Worm (Caenorhabditis elegans): Measurements from ENCODE around the gene F15H10.7.
A peak's percentile ranks its signal among the peaks of the same experiment; 100 is the strongest.
"Not testable (repeated sequence)": the region's sequence is repeated elsewhere in the genome, so short reads cannot be mapped to it uniquely, and the experiment has no call there.

F15H10.7 gene

ce11 chrV:10406313-10406712 lies at the start of gene F15H10.7:
F15H10.7 (minus strand) TSS chrV:10406413.
- no peak for TF ChIP-seq sox-2 (GFP tag; IDR thresholded peaks at IDR 0.05)
- no peak for TF ChIP-seq hlh-13 (GFP tag; optimal IDR thresholded peaks at IDR 0.05)
- no peak for TF ChIP-seq ceh-31 (tag; optimal IDR thresholded peaks at IDR 0.05)

- TF ChIP-seq ceh-45 (GFP tag; IDR thresholded peaks at IDR 0.05) = no peak
- no peak for TF ChIP-seq lin-11 (tag; optimal IDR thresholded peaks at IDR 0.05)
- no peak for TF ChIP-seq pqm-1 (tag; optimal IDR thresholded peaks at IDR 0.05)
Observed at ce11 chrV:10453466-10453865, 47.3 kb upstream of the F15H10.7 start, which contains the start of gene Y32F6A.5. Y32F6A.5 (minus strand) TSS chrV:10453605.

- peak; percentile 73; the same call in 1 of the 2 replicates for TF ChIP-seq unc-3 (GFP tag; conservative IDR thresholded peaks at IDR 0.05)
- TF ChIP-seq unc-3 (tag; optimal IDR thresholded peaks at IDR 0.05) = not testable (repeated sequence)
- TF ChIP-seq ceh-45 (GFP tag; IDR thresholded peaks at IDR 0.05) = peak; percentile 66; the same call in 1 of the 2 replicates
Observed at ce11 chrV:10450355-10450754, 44.1 kb upstream of the F15H10.7 start.

ce11 chrV:10449302-10449701 lies 43.1 kb upstream of the F15H10.7 start:
- TF ChIP-seq ceh-45 (GFP tag; IDR thresholded peaks at IDR 0.05) (0 out of 2 replicates have a peak, but pooled peaks have one; percentile 20), unc-3 (GFP tag; conservative IDR thresholded peaks at IDR 0.05) (peak; percentile 56; the same call in 1 of the 2 replicates)
- not testable (repeated sequence) for TF ChIP-seq unc-3 (tag; optimal IDR thresholded peaks at IDR 0.05)

- TF ChIP-seq elt-2 (tag; optimal IDR thresholded peaks at IDR 0.05) (no peak), ceh-31 (tag; optimal IDR thresholded peaks at IDR 0.05) (peak; percentile 50), odd-2 (tag; optimal IDR thresholded peaks at IDR 0.05) (no peak), ceh-2 (tag; optimal IDR thresholded peaks at IDR 0.05) (peak; percentile 35), madf-2 (tag; optimal IDR thresholded peaks at IDR 0.05) (no peak), C08G9.2 (tag; optimal IDR thresholded peaks at IDR 0.05) (peak; percentile 37), tbx-7 (tag; optimal IDR thresholded peaks at IDR 0.05) (peak; percentile 41), nfya-1 (tag; optimal IDR thresholded peaks at IDR 0.05) (peak; percentile 17), npax-4 (tag; optimal IDR thresholded peaks at IDR 0.05) (no peak), zip-5 (tag; optimal IDR thresholded peaks at IDR 0.05) (peak; percentile 21), dve-1 (tag; optimal IDR thresholded peaks at IDR 0.05) (no peak), ceh-6 (GFP tag; optimal IDR thresholded peaks at IDR 0.05) (no peak), ets-4 (tag; optimal IDR thresholded peaks at IDR 0.05) (peak; percentile 3), hlh-30 (tag; optimal IDR thresholded peaks at IDR 0.05; ENCODE audit: insufficient read depth) (peak; percentile 88), unc-3 (GFP tag; conservative IDR thresholded peaks at IDR 0.05) (no peak), unc-3 (tag; optimal IDR thresholded peaks at IDR 0.05) (no peak), ceh-19 (GFP tag; optimal IDR thresholded peaks at IDR 0.05) (no peak), Y22D7AL.16 (tag; optimal IDR thresholded peaks at IDR 0.05) (no peak), sdc-2 (tag; optimal IDR thresholded peaks at IDR 0.05) (no peak), ceh-22 (tag; optimal IDR thresholded peaks at IDR 0.05) (no peak), hlh-13 (GFP tag; optimal IDR thresholded peaks at IDR 0.05) (no peak), ref-2 (tag; optimal IDR thresholded peaks at IDR 0.05) (no peak), pat-9 (tag; optimal IDR thresholded peaks at IDR 0.05) (no peak), che-1 (tag; optimal IDR thresholded peaks at IDR 0.05) (no peak), ceh-18 (tag; optimal IDR thresholded peaks at IDR 0.05) (no peak), gmeb-2 (tag; optimal IDR thresholded peaks at IDR 0.05) (no peak)
Observed at ce11 chrV:10441135-10442024, 35.2 kb upstream of the F15H10.7 start, which contains the start of gene pap-1. pap-1 (plus strand) TSS chrV:10441974.
